Fruit fly (Drosophila melanogaster): ENCODE data around the gene CG31145.

Gene CG31145

dm6 chr3R:23713901-23714300 is 44.4 kb upstream of the CG31145 start (continued):
- peak; percentile 80 for TF ChIP-seq dmrt11E (tag; optimal IDR thresholded peaks at IDR 0.05)
- peak; percentile 59; the same call in 1 of the 3 replicates for TF ChIP-seq dysf (GFP tag; IDR thresholded peaks at IDR 0.05)
- TF ChIP-seq D19B (GFP tag; optimal IDR thresholded peaks at IDR 0.05): no peak
- TF ChIP-seq lbe (GFP tag; optimal IDR thresholded peaks at IDR 0.05): peak; percentile 77
- no peak for TF ChIP-seq gro (GFP tag; optimal IDR thresholded peaks at IDR 0.05)
- TF ChIP-seq Scr (GFP tag; IDR thresholded peaks at IDR 0.05; ENCODE audit: partially characterized antibody): no peak
- TF ChIP-seq CG17568 (GFP tag; optimal IDR thresholded peaks at IDR 0.05): peak; percentile 42
- peak; percentile 74 for TF ChIP-seq CG31441 (GFP tag; IDR thresholded peaks at IDR 0.05)
- peak; percentile 69 for TF ChIP-seq gsb-n (tag; optimal IDR thresholded peaks at IDR 0.05)
- peak; percentile 48 for TF ChIP-seq CG15601 (tag; optimal IDR thresholded peaks at IDR 0.05)
- TF ChIP-seq Vsx1 (GFP tag; optimal IDR thresholded peaks at IDR 0.05): peak; percentile 39
- no peak for TF ChIP-seq Ravus (GFP tag; IDR thresholded peaks at IDR 0.05)
- TF ChIP-seq Asciz (GFP tag; optimal IDR thresholded peaks at IDR 0.05): peak; percentile 29
- TF ChIP-seq CG16813 (GFP tag; IDR thresholded peaks at IDR 0.05; ENCODE audit: partially characterized antibody): no peak
- TF ChIP-seq PHDP (tag; optimal IDR thresholded peaks at IDR 0.05): peak; percentile 72
- peak; percentile 1 for TF ChIP-seq Hmr (GFP tag; optimal IDR thresholded peaks at IDR 0.05)
- TF ChIP-seq CG7786 (GFP tag; optimal IDR thresholded peaks at IDR 0.05): peak; percentile 28

dm6 chr3R:23711195-23711594 is 41.7 kb upstream of the CG31145 start, which contains the start of gene CG10300:
CG10300 (plus strand) TSS chr3R:23711527.
- TF ChIP-seq Deaf1 (tag; optimal IDR thresholded peaks at IDR 0.05): peak; percentile 58
- 0 out of 4 replicates have a peak, but pooled peaks have one; percentile 42 for TF ChIP-seq chinmo (GFP tag; IDR thresholded peaks at IDR 0.05; ENCODE audit: partially characterized antibody)
- TF ChIP-seq CG13624 (GFP tag; optimal IDR thresholded peaks at IDR 0.05): no peak
- TF ChIP-seq sd (tag; optimal IDR thresholded peaks at IDR 0.05): peak; percentile 64
- TF ChIP-seq Ada2b (GFP tag; IDR thresholded peaks at IDR 0.05): no peak
- no peak for TF ChIP-seq tin (GFP tag; optimal IDR thresholded peaks at IDR 0.05)
- TF ChIP-seq dm (GFP tag; optimal IDR thresholded peaks at IDR 0.05): no peak
- TF ChIP-seq CG31441 (GFP tag; IDR thresholded peaks at IDR 0.05): no peak
- TF ChIP-seq CG2129 (GFP tag; IDR thresholded peaks at IDR 0.05; ENCODE audit: partially characterized antibody): no peak
- TF ChIP-seq Camta (GFP tag; optimal IDR thresholded peaks at IDR 0.05): no peak
- TF ChIP-seq sens (GFP tag): peak; percentile 71
- no peak for TF ChIP-seq CG11695 (GFP tag; IDR thresholded peaks at IDR 0.05)
- no peak for TF ChIP-seq sr (GFP tag; IDR thresholded peaks at IDR 0.05)
- TF ChIP-seq CG7786 (GFP tag; optimal IDR thresholded peaks at IDR 0.05): no peak
- TF ChIP-seq slp2 (GFP tag; optimal IDR thresholded peaks at IDR 0.05): no peak
- no peak for TF ChIP-seq CG3847 (GFP tag; IDR thresholded peaks at IDR 0.05)
- TF ChIP-seq Hr3 (GFP tag; optimal IDR thresholded peaks at IDR 0.05): no peak
- TF ChIP-seq chn (GFP tag; optimal IDR thresholded peaks at IDR 0.05): no peak
- TF ChIP-seq CG13775 (GFP tag; optimal IDR thresholded peaks at IDR 0.05): no peak
- TF ChIP-seq Chrac-16 (GFP tag; optimal IDR thresholded peaks at IDR 0.05): no peak
- no peak for TF ChIP-seq BtbVII (GFP tag; optimal IDR thresholded peaks at IDR 0.05)
- peak; percentile 65 for TF ChIP-seq lab (GFP tag; optimal IDR thresholded peaks at IDR 0.05)
- no peak for TF ChIP-seq Blimp-1 (GFP tag; optimal IDR thresholded peaks at IDR 0.05)
- no peak for TF ChIP-seq fru (optimal IDR thresholded peaks at IDR 0.05)
- TF ChIP-seq tll (GFP tag; optimal IDR thresholded peaks at IDR 0.05): no peak
- TF ChIP-seq CG10543 (GFP tag; optimal IDR thresholded peaks at IDR 0.05): peak; percentile 11
- TF ChIP-seq CG4854 (GFP tag; optimal IDR thresholded peaks at IDR 0.05): no peak
- no peak for TF ChIP-seq az2 (GFP tag; optimal IDR thresholded peaks at IDR 0.05)
- no peak for TF ChIP-seq da (GFP tag; optimal IDR thresholded peaks at IDR 0.05)
- TF ChIP-seq ranshi (GFP tag; IDR thresholded peaks at IDR 0.05): 0 out of 2 replicates have a peak, but pooled peaks have one; percentile 24
- no peak for TF ChIP-seq Taf1 (GFP tag; IDR thresholded peaks at IDR 0.05)
- TF ChIP-seq CG31388 (GFP tag; optimal IDR thresholded peaks at IDR 0.05): no peak
- TF ChIP-seq CG12391 (tag; optimal IDR thresholded peaks at IDR 0.05): no peak
- TF ChIP-seq CG8944 (GFP tag; optimal IDR thresholded peaks at IDR 0.05): no peak
- TF ChIP-seq CG17359 (tag; optimal IDR thresholded peaks at IDR 0.05): no peak

Measured in whole organism, embryonic.